Worm (Caenorhabditis elegans): ENCODE data around the gene F54C9.14.
A peak's percentile ranks its signal among the peaks of the same experiment; 100 is the strongest.

The F54C9.14 gene

DNA sequence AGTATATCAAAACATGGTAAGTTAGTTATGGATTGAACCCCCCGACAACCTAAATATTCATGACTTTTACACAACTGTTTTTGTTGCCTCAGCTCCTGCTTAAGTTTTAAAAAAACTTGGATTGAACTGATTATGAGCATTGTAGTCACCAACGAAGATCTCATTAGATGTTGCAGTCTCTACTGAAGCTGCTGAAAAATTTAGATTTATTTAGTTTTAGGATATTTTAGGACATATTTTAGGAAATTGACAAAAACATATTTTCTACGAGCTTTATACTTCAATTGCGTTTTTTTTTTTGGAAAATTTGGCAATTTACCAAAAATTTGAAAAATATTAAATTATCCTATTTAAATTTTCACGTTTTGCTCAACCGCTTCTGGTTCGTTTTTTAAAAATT, at the start of gene F54C9.14:
Gene F54C9.14, plus strand, starts transcription at position 301 of the 400 bp plus-strand sequence.
- TF ChIP-seq unc-55 (GFP tag; optimal IDR thresholded peaks at IDR 0.05) (no peak), ama-1 (optimal IDR thresholded peaks at IDR 0.05) (no peak), nhr-25 (tag; optimal IDR thresholded peaks at IDR 0.05) (no peak), ztf-4 (tag; optimal IDR thresholded peaks at IDR 0.05) (no peak), sma-9 (GFP tag; optimal IDR thresholded peaks at IDR 0.05) (no peak), sma-9 (tag; optimal IDR thresholded peaks at IDR 0.05) (no peak), zag-1 (tag; optimal IDR thresholded peaks at IDR 0.05) (no peak), R02D3.7 (tag; optimal IDR thresholded peaks at IDR 0.05) (no peak), sma-3 (GFP tag; optimal IDR thresholded peaks at IDR 0.05) (no peak), nhr-21 (tag; optimal IDR thresholded peaks at IDR 0.05) (no peak), crh-2 (tag; optimal IDR thresholded peaks at IDR 0.05) (no peak), ceh-82 (tag; optimal IDR thresholded peaks at IDR 0.05) (no peak), lin-13 (GFP tag; optimal IDR thresholded peaks at IDR 0.05) (no peak), mdl-1 (tag; optimal IDR thresholded peaks at IDR 0.05) (no peak), mab-5 (tag; optimal IDR thresholded peaks at IDR 0.05) (no peak)

DNA sequence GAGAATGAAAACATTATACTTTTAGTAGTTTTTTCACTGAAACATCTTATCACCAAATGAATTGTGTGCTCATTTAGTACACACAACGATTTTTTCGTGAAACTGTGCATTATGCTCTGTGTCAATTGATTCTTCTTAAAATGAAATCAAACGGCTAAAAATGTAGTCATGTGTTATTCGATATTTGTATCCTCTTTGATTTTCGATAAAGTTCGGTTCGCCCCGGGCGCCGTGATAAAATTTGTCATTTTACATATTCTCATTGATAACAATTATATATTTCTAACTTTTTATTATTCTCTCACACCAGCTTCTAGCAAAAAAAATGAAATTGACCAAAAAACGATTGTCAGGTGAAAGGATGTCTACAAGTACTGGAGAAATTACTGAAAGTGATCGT, 47.4 kb upstream of the F54C9.14 start, which contains the start of gene ctg-2:
Gene ctg-2, plus strand, starts transcription at position 326 of the 400 bp plus-strand sequence.
- peak; percentile 2 for TF ChIP-seq crh-2 (tag; optimal IDR thresholded peaks at IDR 0.05)
- no peak for TF ChIP-seq nhr-23 (tag; optimal IDR thresholded peaks at IDR 0.05)
- no peak for TF ChIP-seq F13H6.1 (tag; optimal IDR thresholded peaks at IDR 0.05)
- no peak for TF ChIP-seq unc-55 (GFP tag; optimal IDR thresholded peaks at IDR 0.05)
- TF ChIP-seq nhr-77 (tag; optimal IDR thresholded peaks at IDR 0.05), result no peak
- peak; percentile 31 for TF ChIP-seq gmeb-1 (tag; optimal IDR thresholded peaks at IDR 0.05)
- TF ChIP-seq fos-1 (tag; optimal IDR thresholded peaks at IDR 0.05), result peak; percentile 31
- TF ChIP-seq ztf-11 (tag; optimal IDR thresholded peaks at IDR 0.05), result no peak
- TF ChIP-seq sma-9 (GFP tag; optimal IDR thresholded peaks at IDR 0.05), result peak; percentile 48
- TF ChIP-seq sma-9 (tag; optimal IDR thresholded peaks at IDR 0.05), result no peak

DNA sequence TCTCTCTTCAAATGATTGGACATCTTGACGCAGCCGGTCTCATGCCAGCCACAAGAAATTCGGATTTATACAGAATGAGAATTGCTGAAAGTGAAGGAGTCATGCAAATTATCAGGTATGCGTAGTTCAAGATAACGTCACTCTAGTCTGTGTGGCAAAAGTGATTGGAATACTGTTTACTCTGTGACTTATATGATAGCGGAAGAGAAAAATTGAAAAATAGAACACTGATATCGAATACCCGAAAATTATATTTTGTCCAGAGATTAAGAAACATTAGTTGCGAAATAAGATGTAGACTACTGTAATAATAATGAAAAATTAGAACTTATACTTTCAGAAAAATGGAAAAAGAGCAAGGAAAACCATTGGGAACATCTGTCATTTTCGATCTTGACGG, 46.6 kb upstream of the F54C9.14 start:
- TF ChIP-seq fos-1 (tag; optimal IDR thresholded peaks at IDR 0.05) (peak; percentile 92), ZK546.5 (tag; optimal IDR thresholded peaks at IDR 0.05) (no peak), nhr-129 (tag; optimal IDR thresholded peaks at IDR 0.05) (no peak), sma-9 (GFP tag; optimal IDR thresholded peaks at IDR 0.05) (peak; percentile 33), sma-9 (tag; optimal IDR thresholded peaks at IDR 0.05) (no peak), lin-39 (tag; optimal IDR thresholded peaks at IDR 0.05) (no peak), ztf-11 (tag; optimal IDR thresholded peaks at IDR 0.05) (no peak), nhr-10 (tag; optimal IDR thresholded peaks at IDR 0.05) (no peak), nhr-23 (tag; optimal IDR thresholded peaks at IDR 0.05) (no peak), R02D3.7 (tag; optimal IDR thresholded peaks at IDR 0.05) (no peak), blmp-1 (tag; optimal IDR thresholded peaks at IDR 0.05; ENCODE audit: insufficient read depth) (no peak)

DNA sequence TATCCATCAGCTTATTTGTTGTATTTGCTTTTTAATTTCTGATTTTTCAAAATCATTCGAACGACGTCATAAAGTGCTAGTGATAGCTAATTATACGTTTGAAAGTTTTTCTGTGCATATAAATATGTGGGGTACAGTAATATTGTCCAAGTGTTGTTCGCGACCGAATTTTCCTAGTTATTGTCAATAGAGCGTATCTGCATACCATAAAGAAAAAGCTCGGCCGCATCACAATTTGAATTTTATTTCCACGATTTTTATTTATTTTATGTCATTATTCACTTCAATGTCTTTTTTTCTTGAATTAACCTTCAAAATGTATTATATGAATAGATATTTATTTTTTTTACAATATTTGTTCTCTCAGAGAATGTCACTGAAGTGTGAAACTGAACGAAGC, 45.3 kb upstream of the F54C9.14 start, which contains the start of gene rnh-2:
Gene rnh-2, plus strand, starts transcription at position 368 of the 400 bp plus-strand sequence.
- no peak for TF ChIP-seq alr-1 (tag; optimal IDR thresholded peaks at IDR 0.05)
- TF ChIP-seq lin-13 (GFP tag; optimal IDR thresholded peaks at IDR 0.05), result peak; percentile 70
- peak; percentile 3 for TF ChIP-seq skn-1 (tag; optimal IDR thresholded peaks at IDR 0.05)
- TF ChIP-seq unc-55 (GFP tag; optimal IDR thresholded peaks at IDR 0.05), result peak; percentile 86
- peak; percentile 5 for TF ChIP-seq nhr-21 (tag; optimal IDR thresholded peaks at IDR 0.05)
- no peak for TF ChIP-seq R02D3.7 (tag; optimal IDR thresholded peaks at IDR 0.05)
- no peak for TF ChIP-seq unc-62 (GFP tag; optimal IDR thresholded peaks at IDR 0.05)
- no peak for TF ChIP-seq nhr-11 (tag; optimal IDR thresholded peaks at IDR 0.05)
- no peak for TF ChIP-seq ztf-11 (tag; optimal IDR thresholded peaks at IDR 0.05)
- TF ChIP-seq lin-39 (tag; optimal IDR thresholded peaks at IDR 0.05), result no peak
- peak; percentile 66 for TF ChIP-seq sma-3 (GFP tag; optimal IDR thresholded peaks at IDR 0.05)
- TF ChIP-seq nhr-129 (tag; optimal IDR thresholded peaks at IDR 0.05), result peak; percentile 58
- peak; percentile 55 for TF ChIP-seq sma-9 (GFP tag; optimal IDR thresholded peaks at IDR 0.05)
- no peak for TF ChIP-seq sma-9 (tag; optimal IDR thresholded peaks at IDR 0.05)
- TF ChIP-seq sem-4 (tag; optimal IDR thresholded peaks at IDR 0.05), result peak; percentile 18
- TF ChIP-seq ZK546.5 (tag; optimal IDR thresholded peaks at IDR 0.05), result no peak
- TF ChIP-seq C34F6.9 (tag; optimal IDR thresholded peaks at IDR 0.05), result peak; percentile 82
- TF ChIP-seq lsy-2 (tag; optimal IDR thresholded peaks at IDR 0.05), result peak; percentile 15 to 94
- no peak for TF ChIP-seq mbf-1 (tag; optimal IDR thresholded peaks at IDR 0.05)
- no peak for TF ChIP-seq unc-39 (tag; optimal IDR thresholded peaks at IDR 0.05)
- TF ChIP-seq F13H6.1 (tag; optimal IDR thresholded peaks at IDR 0.05), result peak; percentile 13
- peak; percentile 49 for TF ChIP-seq fos-1 (tag; optimal IDR thresholded peaks at IDR 0.05)
- no peak for TF ChIP-seq zag-1 (tag; optimal IDR thresholded peaks at IDR 0.05)
- no peak for TF ChIP-seq nhr-237 (tag; optimal IDR thresholded peaks at IDR 0.05)
- peak; percentile 78 for TF ChIP-seq crh-2 (tag; optimal IDR thresholded peaks at IDR 0.05)
- TF ChIP-seq nhr-12 (tag; optimal IDR thresholded peaks at IDR 0.05), result no peak
- peak; percentile 7 for TF ChIP-seq nhr-6 (tag; optimal IDR thresholded peaks at IDR 0.05)
- TF ChIP-seq gmeb-1 (tag; optimal IDR thresholded peaks at IDR 0.05), result peak; percentile 64
